Worm (Caenorhabditis elegans) whole organism, L4 larva: Measurements from ENCODE around the gene rpb-11.

Experiments used
- D1046.2 ChIP-seq: fragments of 200-800 bp; sonication (Bioruptor generic); IDR thresholded peaks from 2 replicates; pipeline ENCODE4 v1.3.6; 2022; ENCODE audit warnings: missing genetic modification characterization, missing compliant biosample characterization
- F26F4.8 ChIP-seq: fragments of 200-800 bp; sonication (Bioruptor generic); conservative IDR thresholded peaks from 2 replicates; pipeline ENCODE4 v1.3.6; 2022; ENCODE audit warnings: missing genetic modification characterization, missing compliant biosample characterization
- F49E8.2 ChIP-seq: sonication (generic microtip); optimal IDR thresholded peaks from 2 replicates; lab custom pipeline; 2016; ENCODE audit warnings: missing compliant biosample characterization, mild to moderate bottlenecking, missing genetic modification characterization, borderline replicate concordance
- R02D3.7 ChIP-seq: fragments of 150-350 bp; sonication (generic microtip); optimal IDR thresholded peaks from 3 replicates; lab custom pipeline; 2014; ENCODE audit warnings: missing biosample characterization, missing genetic modification characterization
- T26A8.4 ChIP-seq: fragments of 200-800 bp; sonication (Bioruptor generic); IDR thresholded peaks from 2 replicates; pipeline ENCODE4 v1.3.6; 2022; ENCODE audit warnings: missing genetic modification characterization, missing compliant biosample characterization
- Y105C5A.15 ChIP-seq: fragments of 200-800 bp; sonication (Bioruptor generic); IDR thresholded peaks from 2 replicates; pipeline ENCODE4 v1.3.6; 2022; ENCODE audit warnings: missing genetic modification characterization, missing compliant biosample characterization
- Y5F2A.4 ChIP-seq: fragments of 200-800 bp; sonication (Bioruptor generic); optimal IDR thresholded peaks from 2 replicates; lab custom pipeline; 2018; ENCODE audit warnings: mild to moderate bottlenecking, missing genetic modification characterization, missing compliant biosample characterization
- ZK337.2 ChIP-seq: fragments of 200-800 bp; sonication (Bioruptor generic); IDR thresholded peaks from 2 replicates; pipeline ENCODE4 v1.3.6; 2022; ENCODE audit warnings: missing genetic modification reagents, missing genetic modification characterization, missing compliant biosample characterization
- aha-1 ChIP-seq: fragments of 150-350 bp; peaks from one replicate; lab custom pipeline; 2014; ENCODE audit warnings: missing biosample characterization, missing genetic modification characterization
- ama-1 ChIP-seq: fragments of 150-350 bp; optimal IDR thresholded peaks from 2 replicates; lab custom pipeline; 2014; ENCODE audit warnings: inconsistent platforms, mixed read lengths
- arid-1 ChIP-seq: fragments of 200-800 bp; sonication (Bioruptor generic); conservative IDR thresholded peaks from 2 replicates; pipeline ENCODE4 v1.3.6; 2022; ENCODE audit warnings: missing genetic modification reagents, missing genetic modification characterization, missing compliant biosample characterization
- ceh-32 ChIP-seq: sonication (generic microtip); optimal IDR thresholded peaks from 2 replicates; lab custom pipeline; 2016; ENCODE audit warnings: mild to moderate bottlenecking, missing genetic modification characterization, missing compliant biosample characterization; ENCODE audit not compliant: poor library complexity
- ceh-62 ChIP-seq: sonication (generic microtip); optimal IDR thresholded peaks from 2 replicates; lab custom pipeline; 2017; ENCODE audit warnings: missing biosample characterization, missing genetic modification characterization
- ctbp-1 ChIP-seq: fragments of 200-800 bp; sonication (Bioruptor generic); IDR thresholded peaks from 2 replicates; pipeline ENCODE4 v1.3.6; 2022; ENCODE audit warnings: missing genetic modification reagents, missing genetic modification characterization, missing compliant biosample characterization
- daf-16 ChIP-seq, 3 experiments: sonication (generic microtip); optimal IDR thresholded peaks; 2 replicates each; lab custom pipeline; 2016 to 2017; ENCODE audit warnings: missing genetic modification characterization in 3 of 3, missing genetic modification reagents in 3 of 3, mild to moderate bottlenecking in 2 of 3, missing compliant biosample characterization in 2 of 3, missing biosample characterization in 1 of 3, moderate library complexity in 1 of 3
- dmd-9 ChIP-seq: fragments of 200-800 bp; sonication (Bioruptor generic); IDR thresholded peaks from 2 replicates; pipeline ENCODE4 v1.3.6; 2022; ENCODE audit warnings: missing genetic modification reagents, missing genetic modification characterization, missing compliant biosample characterization
- dpl-1 ChIP-seq: fragments of 150-350 bp; optimal IDR thresholded peaks from 2 replicates; lab custom pipeline; 2014; ENCODE audit warnings: missing biosample characterization, missing genetic modification reagents, missing genetic modification characterization
- dve-1 ChIP-seq: sonication (generic microtip); optimal IDR thresholded peaks from 2 replicates; lab custom pipeline; 2017; ENCODE audit warnings: antibody characterized with exemption, mild to moderate bottlenecking, missing genetic modification characterization, missing compliant biosample characterization; ENCODE audit not compliant: insufficient read depth
- egl-43 ChIP-seq: fragments of 200-800 bp; sonication (Bioruptor generic); IDR thresholded peaks from 2 replicates; pipeline ENCODE4 v1.3.6; 2022; ENCODE audit warnings: missing genetic modification reagents, missing genetic modification characterization, missing compliant biosample characterization
- fkh-10 ChIP-seq: fragments of 150-350 bp; optimal IDR thresholded peaks from 2 replicates; lab custom pipeline; 2014; ENCODE audit warnings: missing biosample characterization, missing genetic modification reagents, missing genetic modification characterization
- gei-8 ChIP-seq: fragments of 200-800 bp; sonication (Bioruptor generic); optimal IDR thresholded peaks from 2 replicates; lab custom pipeline; 2018; ENCODE audit warnings: mild to moderate bottlenecking, missing genetic modification characterization, missing compliant biosample characterization
- hif-1 ChIP-seq, 2 experiments: sonication (generic microtip); optimal IDR thresholded peaks; 2 replicates each; lab custom pipeline; 2016 to 2017; ENCODE audit warnings: missing compliant biosample characterization in 2 of 2, missing genetic modification characterization in 2 of 2, missing genetic modification reagents in 2 of 2, missing genotype in 2 of 2, mild to moderate bottlenecking in 1 of 2
- hlh-11 ChIP-seq: fragments of 200-800 bp; sonication (Bioruptor generic); optimal IDR thresholded peaks from 2 replicates; lab custom pipeline; 2018; ENCODE audit warnings: mild to moderate bottlenecking, missing genetic modification characterization, missing compliant biosample characterization
- hmg-1.1 ChIP-seq: fragments of 200-800 bp; sonication (Bioruptor generic); IDR thresholded peaks from 2 replicates; pipeline ENCODE4 v1.3.6; 2022; ENCODE audit warnings: missing genetic modification reagents, missing genetic modification characterization, missing compliant biosample characterization
- jun-1 ChIP-seq: fragments of 150-350 bp; optimal IDR thresholded peaks from 2 replicates; lab custom pipeline; 2014; ENCODE audit warnings: missing biosample characterization, missing genetic modification reagents, missing genetic modification characterization
- lim-7 ChIP-seq: fragments of 200-800 bp; sonication (Bioruptor generic); IDR thresholded peaks from 2 replicates; pipeline ENCODE4 v1.3.6; 2022; ENCODE audit warnings: missing genetic modification characterization, missing compliant biosample characterization
- lin-1 ChIP-seq: fragments of 200-800 bp; sonication (Bioruptor generic); IDR thresholded peaks from 2 replicates; pipeline ENCODE4 v1.3.6; 2022; ENCODE audit warnings: missing genetic modification reagents, missing genetic modification characterization, missing compliant biosample characterization
- lin-29 ChIP-seq: fragments of 200-800 bp; sonication (Bioruptor generic); IDR thresholded peaks from 2 replicates; pipeline ENCODE4 v1.3.6; 2022; ENCODE audit warnings: missing genetic modification reagents, missing genetic modification characterization, missing compliant biosample characterization
- lin-39 ChIP-seq: fragments of 150-350 bp; optimal IDR thresholded peaks from 2 replicates; lab custom pipeline; 2014; ENCODE audit warnings: missing biosample characterization, missing genetic modification reagents, missing genetic modification characterization
- lir-3 ChIP-seq: sonication (generic microtip); optimal IDR thresholded peaks from 2 replicates; lab custom pipeline; 2016; ENCODE audit warnings: mild to moderate bottlenecking, missing genetic modification characterization, missing compliant biosample characterization
- lsy-2 ChIP-seq, 2 experiments: fragments of 150-350 bp in 1 of 2; sonication (generic microtip) in 1 of 2; optimal IDR thresholded peaks; 2 replicates each; lab custom pipeline; 2014 to 2017; ENCODE audit warnings: missing biosample characterization in 2 of 2, missing genetic modification characterization in 2 of 2
- mes-2 ChIP-seq: sonication (generic microtip); optimal IDR thresholded peaks from 2 replicates; lab custom pipeline; 2016; ENCODE audit warnings: missing genotype, mild to moderate bottlenecking, missing genetic modification characterization, missing compliant biosample characterization; ENCODE audit not compliant: poor library complexity, severe bottlenecking
- nhr-10 ChIP-seq: fragments of 150-350 bp; optimal IDR thresholded peaks from 2 replicates; lab custom pipeline; 2014; ENCODE audit warnings: missing biosample characterization, missing genetic modification characterization
- nhr-41 ChIP-seq: fragments of 200-800 bp; sonication (Bioruptor generic); IDR thresholded peaks from 2 replicates; pipeline ENCODE4 v1.3.6; 2022; ENCODE audit warnings: missing genetic modification reagents, missing genetic modification characterization, missing compliant biosample characterization
- pha-4 ChIP-seq, 2 experiments: fragments of 150-350 bp in 1 of 2; fragments of 200-800 bp in 1 of 2; sonication (Bioruptor generic) in 1 of 2; IDR thresholded peaks in 1 of 2; optimal IDR thresholded peaks in 1 of 2; 2 replicates each; pipeline versions ENCODE4 v1.3.6 to Lab custom; 2014 to 2022; ENCODE audit warnings: missing genetic modification characterization in 2 of 2, missing genetic modification reagents in 2 of 2, missing biosample characterization in 1 of 2, missing compliant biosample characterization in 1 of 2
- php-3 ChIP-seq: fragments of 200-800 bp; sonication (Bioruptor generic); IDR thresholded peaks from 2 replicates; pipeline ENCODE4 v1.3.6; 2022; ENCODE audit warnings: missing genetic modification reagents, missing genetic modification characterization, missing compliant biosample characterization
- pqm-1 ChIP-seq: sonication (generic microtip); optimal IDR thresholded peaks from 2 replicates; lab custom pipeline; 2017; ENCODE audit warnings: missing biosample characterization, missing genetic modification characterization
- rbr-2 ChIP-seq: sonication (generic microtip); optimal IDR thresholded peaks from 2 replicates; lab custom pipeline; 2016; ENCODE audit warnings: missing genotype, missing genetic modification characterization, missing compliant biosample characterization
- saeg-2 ChIP-seq: fragments of 200-800 bp; sonication (Bioruptor generic); IDR thresholded peaks from 2 replicates; pipeline ENCODE4 v1.3.6; 2022; ENCODE audit warnings: missing genetic modification reagents, missing genetic modification characterization, missing compliant biosample characterization
- sdz-12 ChIP-seq: fragments of 200-800 bp; sonication (Bioruptor generic); optimal IDR thresholded peaks from 2 replicates; lab custom pipeline; 2018; ENCODE audit warnings: mild to moderate bottlenecking, missing genetic modification characterization, missing compliant biosample characterization
- set-16 ChIP-seq: fragments of 200-800 bp; sonication (Bioruptor generic); IDR thresholded peaks from 2 replicates; pipeline ENCODE4 v1.3.6; 2022; ENCODE audit warnings: missing genetic modification reagents, missing genetic modification characterization, missing compliant biosample characterization
- snpc-1.2 ChIP-seq: fragments of 200-800 bp; sonication (Bioruptor generic); IDR thresholded peaks from 2 replicates; pipeline ENCODE4 v1.3.6; 2022; ENCODE audit warnings: missing genetic modification reagents, missing genetic modification characterization, missing compliant biosample characterization
- spr-3 ChIP-seq: fragments of 200-800 bp; sonication (Bioruptor generic); optimal IDR thresholded peaks from 2 replicates; lab custom pipeline; 2018; ENCODE audit warnings: mild to moderate bottlenecking, missing genetic modification characterization, missing compliant biosample characterization
- tra-1 ChIP-seq: fragments of 200-800 bp; sonication (Bioruptor generic); IDR thresholded peaks from 2 replicates; pipeline ENCODE4 v1.3.6; 2022; ENCODE audit warnings: missing genetic modification reagents, missing genetic modification characterization, missing compliant biosample characterization
- unc-130 ChIP-seq: sonication (generic microtip); optimal IDR thresholded peaks from 2 replicates; lab custom pipeline; 2016; ENCODE audit warnings: missing genetic modification reagents, missing genetic modification characterization, missing compliant biosample characterization
- vab-7 ChIP-seq: fragments of 200-800 bp; sonication (Bioruptor generic); IDR thresholded peaks from 2 replicates; pipeline ENCODE4 v1.3.6; 2022; ENCODE audit warnings: missing genetic modification reagents, missing genetic modification characterization, missing compliant biosample characterization
- zag-1 ChIP-seq: fragments of 150-350 bp; optimal IDR thresholded peaks from 2 replicates; lab custom pipeline; 2014; ENCODE audit warnings: missing biosample characterization, missing genetic modification characterization
- zfp-2 ChIP-seq: sonication (generic microtip); optimal IDR thresholded peaks from 2 replicates; lab custom pipeline; 2016; ENCODE audit warnings: mild to moderate bottlenecking, missing genetic modification characterization, missing compliant biosample characterization
- zip-2 ChIP-seq: fragments of 150-350 bp; optimal IDR thresholded peaks from 2 replicates; lab custom pipeline; 2014; ENCODE audit warnings: missing biosample characterization, missing genetic modification characterization
- ztf-7 ChIP-seq: fragments of 150-350 bp; optimal IDR thresholded peaks from 2 replicates; lab custom pipeline; 2014; ENCODE audit warnings: missing biosample characterization, missing genetic modification characterization

The rpb-11 gene

ce11 chrII:14059767-14060166, at the start of gene rpb-11:
TSS of gene rpb-11 (plus strand) at chrII:14060085.
- TF ChIP-seq Y5F2A.4 (GFP tag; lab: Kevin White, UChicago) = no peak
- TF ChIP-seq T26A8.4 (GFP tag; lab: Robert Waterston, UW) = peak; percentile 95
- TF ChIP-seq ZK337.2 (GFP tag; lab: Robert Waterston, UW) = 0 out of 2 replicates have a peak, but pooled peaks have one; percentile 7
- peak; percentile 51 for TF ChIP-seq zip-2 (tag; lab: Kevin White, UChicago)
- TF ChIP-seq R02D3.7 (tag; lab: Kevin White, UChicago) = no peak
- TF ChIP-seq lin-1 (GFP tag; lab: Robert Waterston, UW) = peak; percentile 81; the same call in 1 of the 2 replicates
- peak; percentile 97 for TF ChIP-seq aha-1 (tag; lab: Kevin White, UChicago)
- no peak for TF ChIP-seq Y105C5A.15 (GFP tag; lab: Robert Waterston, UW)
- peak; percentile 72; the same call in 1 of the 2 replicates for TF ChIP-seq dmd-9 (GFP tag; lab: Robert Waterston, UW)
- TF ChIP-seq pqm-1 (tag; lab: Kevin White, UChicago) = no peak
- peak; percentile 89; the same call in 1 of the 2 replicates for TF ChIP-seq pha-4 (GFP tag; IDR thresholded peaks at IDR 0.05; lab: Robert Waterston, UW)
- peak; percentile 41 for TF ChIP-seq pha-4 (tag; optimal IDR thresholded peaks at IDR 0.05; lab: Kevin White, UChicago)
- no peak for TF ChIP-seq lim-7 (GFP tag; lab: Robert Waterston, UW)
- peak; percentile 78 for TF ChIP-seq egl-43 (GFP tag; lab: Robert Waterston, UW)
- TF ChIP-seq unc-130 = peak; percentile 73
- TF ChIP-seq saeg-2 (GFP tag; lab: Robert Waterston, UW) = peak; percentile 71
- peak; percentile 44 to 68 for TF ChIP-seq hif-1 (tag; optimal IDR thresholded peaks at IDR 0.05; lab: Kevin White, UChicago)
- TF ChIP-seq lin-29 = peak; percentile 83
- no peak for TF ChIP-seq ceh-62
- TF ChIP-seq nhr-10 (tag; lab: Kevin White, UChicago) = no peak
- TF ChIP-seq lir-3 (tag; lab: Kevin White, UChicago) = peak; percentile 33
- TF ChIP-seq vab-7 (GFP tag; lab: Robert Waterston, UW) = peak; percentile 69
- peak; percentile 73 for TF ChIP-seq tra-1 (GFP tag; lab: Robert Waterston, UW)
- peak; percentile 77 for TF ChIP-seq ctbp-1 (GFP tag; lab: Robert Waterston, UW)
- TF ChIP-seq sdz-12 = no peak
- TF ChIP-seq D1046.2 (GFP tag; lab: Robert Waterston, UW) = no peak
- TF ChIP-seq ama-1 (lab: Kevin White, UChicago) = peak; percentile 29
- peak; percentile 99 for TF ChIP-seq dpl-1 (GFP tag; lab: Kevin White, UChicago)
- no peak for TF ChIP-seq F26F4.8 (GFP tag; lab: Robert Waterston, UW)
- peak; percentile 48 for TF ChIP-seq jun-1 (tag; lab: Kevin White, UChicago)
- TF ChIP-seq lsy-2 (tag; optimal IDR thresholded peaks at IDR 0.05; lab: Kevin White, UChicago) = peak; percentile 45 to 96
- TF ChIP-seq gei-8 (GFP tag; lab: Kevin White, UChicago) = no peak
- 0 out of 2 replicates have a peak, but pooled peaks have one; percentile 53 for TF ChIP-seq php-3 (GFP tag; lab: Robert Waterston, UW)
- TF ChIP-seq dve-1 (tag; lab: Kevin White, UChicago) = peak; percentile 95
- peak; percentile 88 for TF ChIP-seq fkh-10 (GFP tag; lab: Kevin White, UChicago)
- TF ChIP-seq daf-16 (GFP tag; optimal IDR thresholded peaks at IDR 0.05; lab: Kevin White, UChicago) = peak in 1 of 2 experiments; percentile 77
- TF ChIP-seq daf-16 (tag; optimal IDR thresholded peaks at IDR 0.05; lab: Kevin White, UChicago) = peak; percentile 62
- no peak for TF ChIP-seq nhr-41 (GFP tag; lab: Robert Waterston, UW)
- TF ChIP-seq arid-1 (GFP tag; lab: Robert Waterston, UW) = peak; percentile 72
- TF ChIP-seq zfp-2 (tag; lab: Kevin White, UChicago) = peak; percentile 31
- peak; percentile 48 for TF ChIP-seq ceh-32 (tag; lab: Kevin White, UChicago)
- no peak for TF ChIP-seq lin-39
- no peak for TF ChIP-seq zag-1
- peak; percentile 97 for TF ChIP-seq mes-2 (tag; lab: Kevin White, UChicago)
- TF ChIP-seq spr-3 (GFP tag; lab: Kevin White, UChicago) = peak; percentile 84
- peak; percentile 85 for TF ChIP-seq ztf-7
- no peak for TF ChIP-seq snpc-1.2 (GFP tag; lab: Robert Waterston, UW)
- TF ChIP-seq rbr-2 (tag; lab: Kevin White, UChicago) = peak; percentile 91
- TF ChIP-seq set-16 = no peak
- peak; percentile 84 for TF ChIP-seq hlh-11 (tag; lab: Kevin White, UChicago)
- peak; percentile 90 for TF ChIP-seq hmg-1.1 (GFP tag; lab: Robert Waterston, UW)
- peak; percentile 47 for TF ChIP-seq F49E8.2
